Fruit fly (Drosophila melanogaster) whole organism, prepupa: ENCODE results near the gene CG18417.
A peak's percentile ranks its signal among the peaks of the same experiment; 100 is the strongest.

Source experiments
- CG10631 ChIP-seq: fragments of 200-800 bp; sonication (Bioruptor generic); optimal IDR thresholded peaks from 2 replicates; lab custom pipeline; 2016; ENCODE audit warnings: missing biosample characterization, missing genetic modification characterization
- CG11762 ChIP-seq: fragments of 200-800 bp; sonication (Bioruptor generic); optimal IDR thresholded peaks from 3 replicates; lab custom pipeline; 2016; ENCODE audit warnings: missing biosample characterization, missing genetic modification characterization; ENCODE audit not compliant: insufficient read depth
- CG15336 ChIP-seq: fragments of 200-800 bp; sonication (Bioruptor generic); IDR thresholded peaks from 2 replicates; pipeline ENCODE4 v1.3.6; 2022; ENCODE audit warnings: missing biosample characterization, missing genetic modification characterization
- CG1621 ChIP-seq: fragments of 200-800 bp; sonication (Bioruptor generic); optimal IDR thresholded peaks from 3 replicates; lab custom pipeline; 2018; ENCODE audit warnings: missing biosample characterization, mild to moderate bottlenecking, missing genetic modification characterization
- CG32006 ChIP-seq: fragments of 200-800 bp; sonication (Bioruptor generic); optimal IDR thresholded peaks from 3 replicates; lab custom pipeline; 2017; ENCODE audit warnings: missing biosample characterization, mild to moderate bottlenecking, missing genetic modification characterization
- CG34406 ChIP-seq: fragments of 200-800 bp; sonication (Bioruptor generic); optimal IDR thresholded peaks from 3 replicates; lab custom pipeline; 2016; ENCODE audit warnings: missing biosample characterization, missing genetic modification characterization
- CG3919 ChIP-seq: fragments of 200-800 bp; sonication (Bioruptor generic); optimal IDR thresholded peaks from 3 replicates; lab custom pipeline; 2016; ENCODE audit warnings: missing biosample characterization, missing genetic modification characterization
- CG6163 ChIP-seq: fragments of 200-800 bp; sonication (Bioruptor generic); IDR thresholded peaks from 3 replicates; pipeline ENCODE4 v1.3.6; 2022; ENCODE audit warnings: missing biosample characterization, missing genetic modification characterization
- CG6276 ChIP-seq: fragments of 200-800 bp; sonication (Bioruptor generic); optimal IDR thresholded peaks from 2 replicates; lab custom pipeline; 2017; ENCODE audit warnings: missing biosample characterization, mild to moderate bottlenecking, missing genetic modification characterization
- CG6808 ChIP-seq: fragments of 200-800 bp; sonication (Bioruptor generic); optimal IDR thresholded peaks from 3 replicates; lab custom pipeline; 2017; ENCODE audit warnings: missing biosample characterization, missing genetic modification characterization, mild to moderate bottlenecking, moderate library complexity, missing genetic modification reagents
- CG8119 ChIP-seq: fragments of 200-800 bp; sonication (Bioruptor generic); IDR thresholded peaks from 3 replicates; pipeline ENCODE4 v1.3.6; 2022; ENCODE audit warnings: missing biosample characterization, missing genetic modification characterization
- CG8319 ChIP-seq: fragments of 200-800 bp; sonication (Bioruptor generic); optimal IDR thresholded peaks from 3 replicates; lab custom pipeline; 2016; ENCODE audit warnings: missing biosample characterization, missing genetic modification characterization
- CG8632 ChIP-seq: fragments of 200-800 bp; sonication (Bioruptor generic); optimal IDR thresholded peaks from 3 replicates; lab custom pipeline; 2016; ENCODE audit warnings: missing biosample characterization, missing genetic modification characterization
- Eip78C ChIP-seq: fragments of 200-800 bp; sonication (Bioruptor generic); peaks from one replicate; lab custom pipeline; 2016; ENCODE audit warnings: missing biosample characterization, missing genetic modification characterization
- Eip93F ChIP-seq: fragments of 200-800 bp; sonication (Bioruptor generic); optimal IDR thresholded peaks from 2 replicates; lab custom pipeline; 2016; ENCODE audit warnings: missing biosample characterization, mild to moderate bottlenecking, missing genetic modification characterization
- Ets21C ChIP-seq: fragments of 200-800 bp; sonication (Bioruptor generic); optimal IDR thresholded peaks from 3 replicates; lab custom pipeline; 2016; ENCODE audit warnings: missing biosample characterization, missing genetic modification characterization
- Ets96B ChIP-seq: fragments of 200-800 bp; optimal IDR thresholded peaks from 2 replicates; lab custom pipeline; 2019; ENCODE audit warnings: missing biosample characterization, mild to moderate bottlenecking, missing genetic modification characterization, moderate library complexity
- Gug ChIP-seq: fragments of 200-800 bp; sonication (Bioruptor generic); IDR thresholded peaks from 2 replicates; pipeline ENCODE4 v1.3.6; 2022; ENCODE audit warnings: missing biosample characterization, missing genetic modification characterization
- Hr39 ChIP-seq: fragments of 200-800 bp; sonication (Bioruptor generic); optimal IDR thresholded peaks from 2 replicates; lab custom pipeline; 2016; ENCODE audit warnings: missing biosample characterization, missing genetic modification characterization
- Hr4 ChIP-seq: fragments of 200-800 bp; sonication (Bioruptor generic); optimal IDR thresholded peaks from 3 replicates; lab custom pipeline; 2016; ENCODE audit warnings: missing biosample characterization, missing genetic modification characterization
- Lpt ChIP-seq: fragments of 200-800 bp; sonication (Bioruptor generic); optimal IDR thresholded peaks from 3 replicates; lab custom pipeline; 2016; ENCODE audit warnings: missing biosample characterization, missing genetic modification characterization
- Met ChIP-seq: fragments of 200-800 bp; sonication (Bioruptor generic); optimal IDR thresholded peaks from 3 replicates; lab custom pipeline; 2016; ENCODE audit warnings: missing biosample characterization, missing genetic modification characterization
- OdsH ChIP-seq: fragments of 200-800 bp; sonication (Bioruptor generic); optimal IDR thresholded peaks from 3 replicates; lab custom pipeline; 2016; ENCODE audit warnings: missing biosample characterization, missing genetic modification characterization
- Smox ChIP-seq: fragments of 200-800 bp; sonication (Bioruptor generic); optimal IDR thresholded peaks from 3 replicates; lab custom pipeline; 2016; ENCODE audit warnings: missing biosample characterization, missing genetic modification characterization
- Sox102F ChIP-seq: fragments of 200-800 bp; sonication (Bioruptor generic); optimal IDR thresholded peaks from 2 replicates; lab custom pipeline; 2016; ENCODE audit warnings: missing biosample characterization, mild to moderate bottlenecking, missing genetic modification characterization
- Sox15 ChIP-seq: fragments of 200-800 bp; sonication (Bioruptor generic); optimal IDR thresholded peaks from 3 replicates; lab custom pipeline; 2016; ENCODE audit warnings: missing biosample characterization, missing genetic modification characterization
- achi ChIP-seq: fragments of 200-800 bp; sonication (Bioruptor generic); optimal IDR thresholded peaks from 3 replicates; lab custom pipeline; 2016; ENCODE audit warnings: missing biosample characterization, missing genetic modification characterization
- cyc ChIP-seq: fragments of 200-800 bp; sonication (Bioruptor generic); optimal IDR thresholded peaks from 3 replicates; lab custom pipeline; 2016; ENCODE audit warnings: missing biosample characterization, missing genetic modification characterization
- dac ChIP-seq: fragments of 200-800 bp; sonication (Bioruptor generic); optimal IDR thresholded peaks from 2 replicates; lab custom pipeline; 2017; ENCODE audit warnings: missing biosample characterization, mild to moderate bottlenecking, missing genetic modification characterization
- esn ChIP-seq: fragments of 200-800 bp; sonication (Bioruptor generic); optimal IDR thresholded peaks from 2 replicates; lab custom pipeline; 2016; ENCODE audit warnings: missing biosample characterization, mild to moderate bottlenecking, missing genetic modification characterization, moderate library complexity
- fd59A ChIP-seq: fragments of 200-800 bp; sonication (Bioruptor generic); optimal IDR thresholded peaks from 2 replicates; lab custom pipeline; 2017; ENCODE audit warnings: missing biosample characterization, mild to moderate bottlenecking, missing genetic modification characterization, missing genetic modification reagents
- fkh ChIP-seq: fragments of 200-800 bp; sonication (Bioruptor generic); optimal IDR thresholded peaks from 3 replicates; lab custom pipeline; 2017; ENCODE audit warnings: missing biosample characterization, mild to moderate bottlenecking, missing genetic modification characterization, moderate library complexity
- lz ChIP-seq: fragments of 200-800 bp; sonication (Bioruptor generic); optimal IDR thresholded peaks from 3 replicates; lab custom pipeline; 2016; ENCODE audit warnings: missing biosample characterization, missing genetic modification characterization
- net ChIP-seq: fragments of 200-800 bp; sonication (Bioruptor generic); optimal IDR thresholded peaks from 3 replicates; lab custom pipeline; 2016; ENCODE audit warnings: missing biosample characterization, missing genetic modification characterization
- salr ChIP-seq, 2 experiments: fragments of 200-800 bp; sonication (Bioruptor generic); optimal IDR thresholded peaks; 3 replicates each; lab custom pipeline; 2016 to 2018; ENCODE audit warnings: missing biosample characterization in 2 of 2, missing genetic modification characterization in 2 of 2, mild to moderate bottlenecking in 1 of 2
- ss ChIP-seq, 2 experiments: fragments of 200-800 bp; sonication (Bioruptor generic); optimal IDR thresholded peaks; 2 replicates in 1 of 2; 3 replicates in 1 of 2; lab custom pipeline; 2017 to 2018; ENCODE audit warnings: mild to moderate bottlenecking in 2 of 2, missing biosample characterization in 2 of 2, missing genetic modification characterization in 2 of 2, moderate library complexity in 1 of 2
- svp ChIP-seq: fragments of 200-800 bp; sonication (Bioruptor generic); peaks from one replicate; lab custom pipeline; 2016; ENCODE audit warnings: missing biosample characterization, missing genetic modification characterization
- vri ChIP-seq: fragments of 200-800 bp; sonication (Bioruptor generic); optimal IDR thresholded peaks from 3 replicates; lab custom pipeline; 2016; ENCODE audit warnings: missing biosample characterization, mild to moderate bottlenecking, missing genetic modification characterization

CG18417 gene

dm6 chr3L:7370231-7370882 is 29.5 kb upstream of the CG18417 start (continued):
- peak; percentile 64 for TF ChIP-seq svp
- no peak for TF ChIP-seq Met (GFP tag; lab: Kevin White, UChicago)
- no peak for TF ChIP-seq CG34406
- no peak for TF ChIP-seq Lpt (GFP tag; lab: Kevin White, UChicago)
- TF ChIP-seq ss (GFP tag; optimal IDR thresholded peaks at IDR 0.05; lab: Kevin White, UChicago), result peak; percentile 9 to 49
- peak; percentile 84 for TF ChIP-seq Eip78C (GFP tag; lab: Kevin White, UChicago)
- TF ChIP-seq fkh (GFP tag; lab: Kevin White, UChicago), result peak; percentile 47
- TF ChIP-seq CG32006 (GFP tag; lab: Kevin White, UChicago), result no peak
- TF ChIP-seq dac (GFP tag; lab: Kevin White, UChicago), result no peak
- no peak for TF ChIP-seq salr (GFP tag; optimal IDR thresholded peaks at IDR 0.05; lab: Kevin White, UChicago)
- peak; percentile 15 for TF ChIP-seq CG6808 (GFP tag; lab: Kevin White, UChicago)
- no peak for TF ChIP-seq CG15336
- TF ChIP-seq CG6163 (GFP tag; lab: Robert Waterston, UW), result 0 out of 3 replicates have a peak, but pooled peaks have one; percentile 28
- peak; percentile 1 for TF ChIP-seq Sox102F
- TF ChIP-seq CG8632 (GFP tag; lab: Kevin White, UChicago), result no peak
- no peak for TF ChIP-seq Smox

- no peak for TF ChIP-seq CG8319
- no peak for TF ChIP-seq fd59A (GFP tag; lab: Kevin White, UChicago)
- peak; percentile 15 for TF ChIP-seq CG1621 (tag; lab: Kevin White, UChicago)
- TF ChIP-seq Eip93F (GFP tag; lab: Kevin White, UChicago), result no peak
- TF ChIP-seq lz (GFP tag; lab: Kevin White, UChicago), result no peak
- TF ChIP-seq ss (GFP tag; optimal IDR thresholded peaks at IDR 0.05; lab: Kevin White, UChicago), result peak in 1 of 2 experiments; percentile 23
These were observed 28.6 kb upstream of the CG18417 start for dm6 chr3L:7371290-7371689.

- no peak for TF ChIP-seq CG8119
- TF ChIP-seq fkh (GFP tag; lab: Kevin White, UChicago), result no peak
- TF ChIP-seq Met (GFP tag; lab: Kevin White, UChicago), result no peak
- TF ChIP-seq Sox15 (GFP tag; lab: Kevin White, UChicago), result no peak
- TF ChIP-seq svp, result peak; percentile 6
- peak; percentile 15 for TF ChIP-seq vri (GFP tag; lab: Kevin White, UChicago)
- TF ChIP-seq Lpt (GFP tag; lab: Kevin White, UChicago), result no peak
- TF ChIP-seq lz (GFP tag; lab: Kevin White, UChicago), result no peak
- TF ChIP-seq cyc (GFP tag; lab: Kevin White, UChicago), result no peak
- no peak for TF ChIP-seq CG11762 (GFP tag; lab: Kevin White, UChicago)
- TF ChIP-seq CG3919 (GFP tag; lab: Kevin White, UChicago), result no peak
- TF ChIP-seq, all 60 proteins: peak for 2
These were observed 23.7 kb upstream of the CG18417 start for dm6 chr3L:7376151-7376550.

- TF ChIP-seq CG6276 (GFP tag; lab: Kevin White, UChicago), result no peak
- TF ChIP-seq fd59A (GFP tag; lab: Kevin White, UChicago), result no peak
- no peak for TF ChIP-seq net
- no peak for TF ChIP-seq CG8119
- TF ChIP-seq Ets96B, result no peak
- TF ChIP-seq achi (GFP tag; lab: Kevin White, UChicago), result no peak
- TF ChIP-seq Hr39, result no peak
- no peak for TF ChIP-seq Ets21C
- no peak for TF ChIP-seq Sox102F
- TF ChIP-seq CG10631 (GFP tag; lab: Kevin White, UChicago), result no peak
- TF ChIP-seq CG34406, result no peak
- no peak for TF ChIP-seq Hr4 (GFP tag; lab: Kevin White, UChicago)
- no peak for TF ChIP-seq OdsH
- no peak for TF ChIP-seq Met (GFP tag; lab: Kevin White, UChicago)
- no peak for TF ChIP-seq Gug (GFP tag; lab: Robert Waterston, UW)
- TF ChIP-seq esn (GFP tag; lab: Kevin White, UChicago), result no peak
These were observed 23.0 kb upstream of the CG18417 start for dm6 chr3L:7376830-7377229.
